Worm (Caenorhabditis elegans) whole organism, midembryonic: Measurements from ENCODE around the gene pmpl-1.

Source experiments
- T22C8.4 ChIP-seq: fragments of 200-800 bp; sonication (Bioruptor generic); IDR thresholded peaks from 2 replicates; pipeline ENCODE4 v1.3.6; 2022; ENCODE audit warnings: missing genetic modification characterization, missing compliant biosample characterization
- cog-1 ChIP-seq: sonication (generic microtip); optimal IDR thresholded peaks from 2 replicates; lab custom pipeline; 2016; ENCODE audit warnings: missing genetic modification characterization, missing compliant biosample characterization
- flt-1 ChIP-seq: fragments of 200-800 bp; sonication (Bioruptor generic); IDR thresholded peaks from 2 replicates; pipeline ENCODE4 v1.3.6; 2022; ENCODE audit warnings: missing genetic modification characterization, missing compliant biosample characterization
- klf-2 ChIP-seq: fragments of 200-800 bp; sonication (Bioruptor generic); conservative IDR thresholded peaks from 2 replicates; pipeline ENCODE4 v1.3.6; 2022; ENCODE audit warnings: missing genetic modification reagents, missing genetic modification characterization, missing compliant biosample characterization
- med-1 ChIP-seq: sonication (generic microtip); optimal IDR thresholded peaks from 2 replicates; lab custom pipeline; 2017; ENCODE audit warnings: missing genetic modification characterization, mild to moderate bottlenecking, missing compliant biosample characterization, antibody characterized with exemption, missing genetic modification reagents; ENCODE audit not compliant: insufficient read depth
- ref-1 ChIP-seq: fragments of 200-800 bp; sonication (Bioruptor generic); conservative IDR thresholded peaks from 2 replicates; pipeline ENCODE4 v1.3.6; 2022; ENCODE audit warnings: missing genetic modification reagents, missing genetic modification characterization, missing compliant biosample characterization
- tab-1 ChIP-seq: fragments of 200-800 bp; sonication (Bioruptor generic); IDR thresholded peaks from 2 replicates; pipeline ENCODE4 v1.3.6; 2022; ENCODE audit warnings: missing genetic modification characterization, missing compliant biosample characterization
- ztf-23 ChIP-seq: fragments of 200-800 bp; sonication (Bioruptor generic); IDR thresholded peaks from 2 replicates; pipeline ENCODE4 v1.3.6; 2022; ENCODE audit warnings: missing genetic modification reagents, missing genetic modification characterization, missing compliant biosample characterization
- ztf-29 ChIP-seq: fragments of 200-800 bp; sonication (Bioruptor generic); IDR thresholded peaks from 2 replicates; pipeline ENCODE4 v1.3.6; 2022; ENCODE audit warnings: missing genetic modification reagents, missing genetic modification characterization, missing compliant biosample characterization

The pmpl-1 gene

DNA sequence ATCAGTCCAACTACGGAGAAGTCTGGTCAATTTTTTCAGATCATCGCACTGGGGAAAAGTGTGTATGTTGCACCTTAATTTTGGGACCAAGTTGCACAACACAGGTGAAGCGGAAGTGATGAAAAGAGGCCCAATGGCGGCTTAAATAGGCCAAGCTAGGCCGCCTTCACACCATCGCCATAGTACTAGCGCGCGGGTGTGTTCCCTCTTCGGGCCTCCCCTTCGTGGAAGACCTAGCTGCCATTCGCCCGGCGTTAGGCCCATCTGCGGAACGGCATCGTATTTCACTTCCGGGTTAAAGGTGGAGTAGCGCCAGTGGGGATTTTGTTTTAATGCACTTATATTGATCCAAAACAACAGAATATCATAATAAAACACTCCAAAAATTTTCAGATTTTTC lies 28.0 kb upstream of the pmpl-1 start:
- no peak for TF ChIP-seq cog-1
- TF ChIP-seq tab-1 (GFP tag; lab: Robert Waterston, UW), result 0 out of 2 replicates have a peak, but pooled peaks have one; percentile 44
- no peak for TF ChIP-seq flt-1 (GFP tag; lab: Robert Waterston, UW)
- no peak for TF ChIP-seq ref-1 (GFP tag; lab: Robert Waterston, UW)
- TF ChIP-seq klf-2 (GFP tag; lab: Robert Waterston, UW), result no peak
- TF ChIP-seq ztf-29 (GFP tag; lab: Robert Waterston, UW), result no peak
- no peak for TF ChIP-seq ztf-23 (GFP tag; lab: Robert Waterston, UW)

DNA sequence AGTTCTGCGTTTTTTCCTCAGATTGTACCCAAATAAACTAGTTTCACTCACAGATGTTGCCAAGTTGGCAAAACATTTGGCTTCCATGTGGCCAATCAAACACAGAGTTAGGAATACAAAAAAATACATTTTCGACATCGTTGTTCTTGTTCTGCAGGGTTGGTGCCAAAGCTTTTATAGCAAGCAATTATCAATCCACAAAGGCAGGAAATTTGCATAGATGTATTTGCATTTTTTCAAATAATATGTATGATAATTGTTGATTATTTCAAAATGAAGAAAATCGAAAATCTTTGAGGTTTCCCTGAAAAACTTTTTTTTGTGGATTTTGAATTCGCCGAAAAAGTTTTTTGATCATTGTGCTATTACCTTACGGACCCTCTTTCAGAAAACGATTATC lies 25.4 kb upstream of the pmpl-1 start, which contains the start of gene T14G12.11:
T14G12.11 (minus strand) TSS at position 138 of the 400 bp plus-strand sequence.
- no peak for TF ChIP-seq ref-1 (GFP tag; lab: Robert Waterston, UW)
- no peak for TF ChIP-seq klf-2 (GFP tag; lab: Robert Waterston, UW)
- TF ChIP-seq T22C8.4 (GFP tag; lab: Robert Waterston, UW), result no peak
- TF ChIP-seq cog-1, result no peak
- no peak for TF ChIP-seq ztf-23 (GFP tag; lab: Robert Waterston, UW)
- no peak for TF ChIP-seq ztf-29 (GFP tag; lab: Robert Waterston, UW)
- TF ChIP-seq med-1, result no peak
- TF ChIP-seq tab-1 (GFP tag; lab: Robert Waterston, UW), result no peak
- no peak for TF ChIP-seq flt-1 (GFP tag; lab: Robert Waterston, UW)

DNA sequence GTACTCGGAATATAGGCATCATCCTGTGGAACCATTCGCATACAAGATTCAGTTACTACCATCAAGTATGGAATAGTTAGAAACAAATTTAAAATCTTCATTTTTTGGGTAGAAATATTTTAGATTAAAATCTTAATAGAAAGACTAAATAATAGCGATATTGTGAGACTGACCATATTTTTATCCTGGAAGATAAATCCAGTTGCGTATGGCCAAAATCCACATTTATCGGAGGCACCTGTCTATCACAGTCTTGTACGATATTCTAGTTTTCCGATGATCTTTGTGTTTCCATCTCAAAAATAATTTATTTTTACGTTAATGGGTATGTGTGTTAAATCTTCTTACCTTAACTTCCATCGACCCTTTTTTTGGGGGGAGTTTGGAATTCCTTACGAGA lies 23.5 kb upstream of the pmpl-1 start, which contains the start of gene F47B7.3:
F47B7.3 (minus strand) TSS at position 101 of the 400 bp plus-strand sequence.
- TF ChIP-seq cog-1, result no peak
- no peak for TF ChIP-seq ztf-23 (GFP tag; lab: Robert Waterston, UW)
- no peak for TF ChIP-seq klf-2 (GFP tag; lab: Robert Waterston, UW)
- no peak for TF ChIP-seq flt-1 (GFP tag; lab: Robert Waterston, UW)
- TF ChIP-seq T22C8.4 (GFP tag; lab: Robert Waterston, UW), result no peak
- no peak for TF ChIP-seq ztf-29 (GFP tag; lab: Robert Waterston, UW)
- TF ChIP-seq tab-1 (GFP tag; lab: Robert Waterston, UW), result no peak
- no peak for TF ChIP-seq ref-1 (GFP tag; lab: Robert Waterston, UW)
- TF ChIP-seq med-1, result no peak

DNA sequence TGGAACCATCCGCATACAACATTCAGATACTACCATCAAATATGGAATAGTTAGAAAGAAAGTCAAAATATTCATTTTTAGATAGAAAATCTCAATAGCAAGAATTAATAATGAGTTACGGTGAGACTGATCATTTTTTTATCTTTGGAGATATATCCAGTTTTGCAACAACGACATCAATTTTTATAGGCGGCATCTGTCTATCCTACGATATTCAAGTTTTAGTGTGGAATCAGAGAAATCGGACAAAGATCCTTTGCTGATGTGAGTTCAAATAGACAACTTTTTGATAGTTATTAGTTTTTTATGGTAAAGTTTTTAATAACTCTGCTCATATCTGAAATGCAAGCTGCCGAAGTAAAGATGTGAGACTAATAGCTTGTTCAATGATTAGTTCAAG lies 21.3 kb upstream of the pmpl-1 start, which contains the start of gene F47B7.4:
F47B7.4 (minus strand) TSS at position 101 of the 400 bp plus-strand sequence.
- TF ChIP-seq ref-1 (GFP tag; lab: Robert Waterston, UW), result no peak

DNA sequence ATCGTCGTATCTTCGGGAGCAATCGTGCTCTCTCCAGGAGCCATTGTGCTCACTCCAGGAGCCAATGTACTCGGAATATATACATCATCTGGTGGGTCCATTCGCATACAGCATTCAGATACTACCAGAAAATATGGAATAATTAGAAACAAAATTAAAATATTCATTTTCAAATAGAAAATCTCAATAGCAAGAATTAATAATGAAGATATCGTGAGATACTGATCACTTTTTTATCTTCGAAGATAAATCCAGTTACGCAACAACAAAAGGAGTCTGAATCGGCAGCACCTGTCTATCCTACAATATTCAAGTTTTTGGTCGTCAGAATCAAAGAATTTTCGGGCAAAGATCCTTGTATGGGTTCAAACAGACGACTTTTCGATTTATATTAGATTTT lies 19.1 kb upstream of the pmpl-1 start, which contains the start of gene F47B7.5:
F47B7.5 (minus strand) TSS at position 101 of the 400 bp plus-strand sequence.
- TF ChIP-seq klf-2 (GFP tag; lab: Robert Waterston, UW) (no peak), T22C8.4 (GFP tag; lab: Robert Waterston, UW) (no peak), flt-1 (GFP tag; lab: Robert Waterston, UW) (no peak), ref-1 (GFP tag; lab: Robert Waterston, UW) (no peak), ztf-23 (GFP tag; lab: Robert Waterston, UW) (no peak), ztf-29 (GFP tag; lab: Robert Waterston, UW) (no peak), cog-1 (no peak), tab-1 (GFP tag; lab: Robert Waterston, UW) (no peak), med-1 (no peak)

DNA sequence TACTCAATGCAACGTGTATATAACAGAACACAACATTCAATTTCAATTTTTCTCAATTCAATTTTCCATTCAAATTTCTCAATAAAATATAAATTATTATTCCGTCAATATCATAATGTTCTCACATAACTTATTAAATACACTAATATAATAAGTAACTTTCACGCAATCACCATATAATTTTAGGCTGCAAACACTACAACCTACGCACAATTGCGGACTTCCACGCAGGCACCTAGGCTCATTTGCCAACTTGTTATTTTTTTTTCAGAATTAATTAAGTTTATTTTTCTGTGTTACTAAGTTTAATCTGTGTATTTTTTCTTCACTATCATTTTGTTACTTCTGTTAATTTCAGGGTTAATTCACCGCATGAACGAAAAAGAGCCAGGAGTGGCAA lies 15.4 kb upstream of the pmpl-1 start, which contains the start of gene F47B7.2:
F47B7.2 (plus strand) TSS at position 358 of the 400 bp plus-strand sequence.
- TF ChIP-seq cog-1, result no peak
- TF ChIP-seq T22C8.4 (GFP tag; lab: Robert Waterston, UW), result no peak

DNA sequence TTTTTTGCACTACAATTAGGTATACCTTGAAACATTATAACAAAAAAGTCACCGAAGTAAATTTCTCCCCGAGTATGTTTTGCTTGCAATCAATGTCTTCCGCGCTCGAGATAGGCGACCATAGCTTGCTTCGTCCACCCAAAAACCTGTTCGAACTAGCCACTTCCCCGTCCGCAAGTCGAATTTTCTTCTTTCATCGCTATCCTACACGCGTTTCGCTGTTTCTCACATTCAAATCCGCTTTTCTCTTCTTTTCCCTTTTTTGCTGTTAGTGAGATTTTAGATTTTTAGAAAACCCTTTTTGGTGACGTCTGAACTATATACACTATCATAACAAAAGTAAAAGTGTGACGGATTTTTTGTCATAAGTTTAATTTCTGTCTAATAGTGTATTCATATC lies 14.6 kb upstream of the pmpl-1 start:
- TF ChIP-seq med-1 (no peak), T22C8.4 (GFP tag; lab: Robert Waterston, UW) (no peak), klf-2 (GFP tag; lab: Robert Waterston, UW) (no peak), ztf-29 (GFP tag; lab: Robert Waterston, UW) (no peak), cog-1 (no peak), ztf-23 (GFP tag; lab: Robert Waterston, UW) (no peak)

DNA sequence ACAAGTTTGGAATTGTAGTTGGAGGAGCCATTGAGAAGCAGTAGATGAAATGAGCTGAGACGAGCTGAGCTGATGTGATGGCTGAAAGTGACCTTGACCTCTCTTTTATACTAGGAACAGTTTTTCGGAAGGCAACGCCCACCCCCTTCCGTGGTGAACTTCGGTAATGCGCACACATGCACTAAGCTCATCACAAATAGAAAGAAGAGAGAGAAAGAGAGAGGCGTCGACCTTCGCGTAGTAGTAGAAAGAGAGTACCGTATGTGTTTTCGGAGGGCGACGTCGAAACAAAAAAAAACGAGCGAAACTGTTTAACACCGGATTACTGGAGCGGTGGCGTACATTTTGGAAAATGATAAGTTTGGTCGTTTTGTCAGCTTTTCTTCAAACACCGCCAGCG lies 6.8 kb upstream of the pmpl-1 start, which contains the start of gene marg-1:
marg-1 (minus strand) TSS at position 101 of the 400 bp plus-strand sequence.
- TF ChIP-seq tab-1 (GFP tag; lab: Robert Waterston, UW) (no peak), ztf-23 (GFP tag; lab: Robert Waterston, UW) (no peak), med-1 (no peak), ztf-29 (GFP tag; lab: Robert Waterston, UW) (no peak), cog-1 (no peak), klf-2 (GFP tag; lab: Robert Waterston, UW) (no peak), ref-1 (GFP tag; lab: Robert Waterston, UW) (no peak), flt-1 (GFP tag; lab: Robert Waterston, UW) (no peak), T22C8.4 (GFP tag; lab: Robert Waterston, UW) (no peak)

DNA sequence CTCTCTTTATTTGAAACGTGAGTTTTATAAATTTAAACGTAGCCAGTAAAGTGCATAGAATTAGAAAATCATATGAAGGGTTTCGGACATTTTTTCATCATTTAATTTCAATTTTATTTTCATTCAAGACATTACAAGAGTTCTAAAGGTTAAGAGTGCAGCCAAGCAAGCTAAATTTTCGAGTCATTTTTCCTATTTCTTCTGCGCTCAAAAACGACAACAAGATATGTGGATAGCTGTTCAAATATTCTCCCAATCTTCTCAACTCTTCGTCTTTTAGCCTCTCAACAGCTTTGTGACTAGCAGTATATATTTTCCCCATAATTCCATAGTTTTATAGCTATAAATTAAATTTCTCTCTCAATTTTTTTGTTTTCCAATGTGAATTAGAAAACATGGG lies 4.2 kb upstream of the pmpl-1 start:
- no peak for TF ChIP-seq klf-2 (GFP tag; lab: Robert Waterston, UW)
- no peak for TF ChIP-seq tab-1 (GFP tag; lab: Robert Waterston, UW)
- no peak for TF ChIP-seq flt-1 (GFP tag; lab: Robert Waterston, UW)
- TF ChIP-seq ref-1 (GFP tag; lab: Robert Waterston, UW), result no peak
- TF ChIP-seq med-1, result no peak
- TF ChIP-seq ztf-29 (GFP tag; lab: Robert Waterston, UW), result no peak
- TF ChIP-seq ztf-23 (GFP tag; lab: Robert Waterston, UW), result no peak
- no peak for TF ChIP-seq cog-1
- TF ChIP-seq T22C8.4 (GFP tag; lab: Robert Waterston, UW), result no peak

DNA sequence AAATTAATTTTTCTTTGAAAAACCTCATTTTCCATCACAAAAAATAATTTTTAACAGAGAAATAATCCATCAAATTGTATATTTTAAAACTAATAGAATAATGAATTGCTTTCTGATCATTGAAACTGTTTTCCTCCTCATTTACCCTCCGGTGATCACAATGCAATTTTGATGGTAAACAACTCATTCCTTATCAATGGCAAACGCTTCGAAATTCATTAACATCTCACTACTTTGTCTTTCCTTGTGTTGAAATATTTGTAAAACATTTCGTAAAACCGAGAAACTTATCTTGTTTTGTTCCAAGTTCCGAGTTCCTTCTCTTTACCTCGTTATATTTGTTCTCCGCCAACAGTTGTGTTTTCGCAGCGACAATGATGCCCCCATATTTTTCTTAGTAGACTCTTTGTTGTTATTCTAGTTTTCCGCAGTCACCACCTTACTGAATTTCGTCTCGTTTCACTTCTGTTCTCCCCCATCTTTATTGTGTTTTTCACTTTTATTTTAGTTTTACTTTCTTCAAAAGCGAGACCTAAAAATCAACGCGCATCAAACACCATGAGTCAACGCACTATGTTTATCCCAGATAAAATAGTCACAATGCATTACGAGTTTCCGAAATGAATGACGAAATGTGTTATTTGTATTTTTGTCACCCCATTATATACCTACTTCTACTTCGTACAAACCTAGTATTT lies 2.6 kb upstream of the pmpl-1 start:
- TF ChIP-seq ztf-29 (GFP tag; lab: Robert Waterston, UW), result no peak
